Fruit fly (Drosophila melanogaster): Measurements from ENCODE around the gene RpL24-like.

RpL24-like gene

DNA sequence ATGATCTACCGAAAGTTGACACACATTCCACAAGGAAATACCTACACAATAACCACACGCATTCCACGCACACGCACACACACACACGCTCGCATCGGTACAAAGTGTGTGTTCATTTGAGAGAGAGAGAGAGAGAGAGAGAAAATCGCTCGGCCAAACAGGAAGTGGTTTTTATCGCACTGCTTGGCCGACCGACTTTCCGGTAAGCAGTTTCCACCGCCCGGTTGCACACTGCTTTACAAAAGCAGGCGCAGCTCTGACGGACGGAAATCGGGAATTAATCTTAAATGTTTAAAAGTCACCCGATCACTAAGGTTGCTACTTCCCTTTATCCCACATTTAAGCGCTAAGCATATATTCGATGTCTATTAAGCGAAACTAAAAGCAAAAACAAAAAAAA lies 38.6 kb downstream of the RpL24-like start:
- TF ChIP-seq ovo (GFP tag; optimal IDR thresholded peaks at IDR 0.05) = no peak

Data from whole organism, adult.